Fruit fly (Drosophila melanogaster): Measurements from ENCODE around the gene CG9427.

Gene CG9427

dm6 chr3R:9598099-9598498 lies 28.6 kb downstream of the CG9427 start (continued):
- no peak for TF ChIP-seq MBD-R2 (GFP tag; IDR thresholded peaks at IDR 0.05)
- no peak for TF ChIP-seq yki (optimal IDR thresholded peaks at IDR 0.05)
- TF ChIP-seq Hmr (GFP tag; optimal IDR thresholded peaks at IDR 0.05): no peak
- peak; percentile 64 for TF ChIP-seq zen (tag; optimal IDR thresholded peaks at IDR 0.05)
- peak; percentile 66 for TF ChIP-seq CG8388 (GFP tag; optimal IDR thresholded peaks at IDR 0.05)
- TF ChIP-seq CG4730 (GFP tag; IDR thresholded peaks at IDR 0.05): no peak
- TF ChIP-seq CG2712 (tag; optimal IDR thresholded peaks at IDR 0.05): peak; percentile 78
- TF ChIP-seq CG14050 (GFP tag; IDR thresholded peaks at IDR 0.05): no peak
- no peak for TF ChIP-seq Trl (optimal IDR thresholded peaks at IDR 0.05)
- TF ChIP-seq Trl (GFP tag; optimal IDR thresholded peaks at IDR 0.05): peak; percentile 36
- TF ChIP-seq CG1647 (GFP tag; optimal IDR thresholded peaks at IDR 0.05): no peak
- no peak for TF ChIP-seq dm (GFP tag; optimal IDR thresholded peaks at IDR 0.05)
- TF ChIP-seq nerfin-2 (GFP tag; IDR thresholded peaks at IDR 0.05; ENCODE audit: partially characterized antibody): no peak
- TF ChIP-seq pzg (GFP tag; optimal IDR thresholded peaks at IDR 0.05): no peak
- TF ChIP-seq CG10565 (GFP tag; optimal IDR thresholded peaks at IDR 0.05): no peak
- no peak for TF ChIP-seq CG2129 (GFP tag; IDR thresholded peaks at IDR 0.05; ENCODE audit: partially characterized antibody)
- TF ChIP-seq onecut (GFP tag; IDR thresholded peaks at IDR 0.05): peak; percentile 33; the same call in 1 of the 2 replicates
- TF ChIP-seq jigr1 (GFP tag; IDR thresholded peaks at IDR 0.05): no peak
- no peak for TF ChIP-seq CG32532 (GFP tag; IDR thresholded peaks at IDR 0.05)

DNA sequence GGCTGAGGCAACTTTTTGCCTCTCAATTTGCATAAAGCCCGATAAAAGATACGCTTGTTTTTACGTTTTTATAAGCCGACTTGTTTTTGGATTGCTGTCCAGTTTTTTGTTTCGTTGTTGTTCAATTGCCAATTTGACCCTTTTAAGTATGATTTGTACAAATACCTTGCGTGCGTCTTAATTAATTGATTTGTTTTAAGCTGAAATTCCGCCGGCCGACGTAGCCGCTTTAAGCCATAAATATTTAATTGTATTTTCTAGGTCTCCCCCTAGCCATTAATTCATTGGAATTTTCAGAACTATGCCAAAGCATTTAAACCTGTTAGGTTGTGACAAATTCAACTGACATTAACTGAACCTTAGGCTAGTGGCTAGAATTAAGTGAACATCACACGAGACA lies 30.1 kb downstream of the CG9427 start:
- TF ChIP-seq chinmo (GFP tag; IDR thresholded peaks at IDR 0.05; ENCODE audit: partially characterized antibody): peak; percentile 43; the same call in 1 of the 4 replicates
- TF ChIP-seq CG15073 (GFP tag; optimal IDR thresholded peaks at IDR 0.05): no peak
- TF ChIP-seq abd-A (tag; optimal IDR thresholded peaks at IDR 0.05): peak; percentile 43
- no peak for TF ChIP-seq run (tag; optimal IDR thresholded peaks at IDR 0.05)
- TF ChIP-seq CTCF (GFP tag; optimal IDR thresholded peaks at IDR 0.05): no peak
- TF ChIP-seq sd (tag; optimal IDR thresholded peaks at IDR 0.05): peak; percentile 94

- TF ChIP-seq CG15479 (GFP tag; optimal IDR thresholded peaks at IDR 0.05) (peak; percentile 89), CG9797 (GFP tag; optimal IDR thresholded peaks at IDR 0.05) (no peak), h (optimal IDR thresholded peaks at IDR 0.05) (no peak), CG3281 (GFP tag; optimal IDR thresholded peaks at IDR 0.05) (no peak), chinmo (GFP tag; IDR thresholded peaks at IDR 0.05; ENCODE audit: partially characterized antibody) (0 out of 4 replicates have a peak, but pooled peaks have one; percentile 36), CG12744 (GFP tag; optimal IDR thresholded peaks at IDR 0.05) (no peak), usp (GFP tag; optimal IDR thresholded peaks at IDR 0.05) (no peak), Gsc (GFP tag; IDR thresholded peaks at IDR 0.05) (no peak), tll (GFP tag; optimal IDR thresholded peaks at IDR 0.05) (peak in 1 of 2 experiments; percentile 65), sug (tag; optimal IDR thresholded peaks at IDR 0.05) (peak; percentile 16), exex (tag; optimal IDR thresholded peaks at IDR 0.05) (peak; percentile 65), Sox102F (GFP tag; optimal IDR thresholded peaks at IDR 0.05) (no peak), az2 (GFP tag; optimal IDR thresholded peaks at IDR 0.05) (no peak), cwo (GFP tag; optimal IDR thresholded peaks at IDR 0.05) (peak; percentile 2), eve (GFP tag; optimal IDR thresholded peaks at IDR 0.05) (peak in 1 of 2 experiments; percentile 69), grn (GFP tag; optimal IDR thresholded peaks at IDR 0.05) (peak; percentile 86), CG17612 (GFP tag; IDR thresholded peaks at IDR 0.05) (no peak), sens (GFP tag) (peak; percentile 59), CG13775 (GFP tag; optimal IDR thresholded peaks at IDR 0.05) (no peak), Vsx1 (GFP tag; optimal IDR thresholded peaks at IDR 0.05) (peak; percentile 35), Med (GFP tag) (peak; percentile 38)
These were observed 30.9 kb downstream of the CG9427 start for dm6 chr3R:9595681-9596357.

All from whole organism, embryonic.